Fruit fly (Drosophila melanogaster): ENCODE measurements around the gene sls.

- no peak for TF ChIP-seq pan (optimal IDR thresholded peaks at IDR 0.05)
- TF ChIP-seq psq (GFP tag; optimal IDR thresholded peaks at IDR 0.05): no peak
- TF ChIP-seq h (GFP tag; optimal IDR thresholded peaks at IDR 0.05): no peak
- no peak for TF ChIP-seq GATAd (GFP tag; optimal IDR thresholded peaks at IDR 0.05)
- TF ChIP-seq lola (GFP tag; optimal IDR thresholded peaks at IDR 0.05): no peak
- TF ChIP-seq Myc (optimal IDR thresholded peaks at IDR 0.05): no peak
- TF ChIP-seq CrebA (GFP tag; optimal IDR thresholded peaks at IDR 0.05; ENCODE audit: borderline replicate concordance): no peak
- no peak for TF ChIP-seq usp (GFP tag; optimal IDR thresholded peaks at IDR 0.05)
- TF ChIP-seq dl (GFP tag; optimal IDR thresholded peaks at IDR 0.05; ENCODE audit: insufficient read depth in 1 of 2, partially characterized antibody in 2 of 2): no peak
- TF ChIP-seq ey (GFP tag; optimal IDR thresholded peaks at IDR 0.05): no peak
- no peak for TF ChIP-seq br (GFP tag; optimal IDR thresholded peaks at IDR 0.05)
Observed at dm6 chr3L:2026691-2027090, 88.7 kb downstream of the sls start, which contains the start of gene Grl62c.
